Fruit fly (Drosophila melanogaster) Kc167 (cell line): ENCODE results near the gene Prp40.

Source experiments
- Myc ChIP-seq: fragments of >200 bp; optimal IDR thresholded peaks from 2 replicates; lab custom pipeline; 2017; ENCODE audit warnings: missing external identifiers
- Sin3A ChIP-seq: fragments of >200 bp; optimal IDR thresholded peaks from 2 replicates; lab custom pipeline; 2018; ENCODE audit warnings: missing external identifiers
- h ChIP-seq: fragments of >200 bp; optimal IDR thresholded peaks from 3 replicates; lab custom pipeline; 2018; ENCODE audit warnings: missing external identifiers
- insv ChIP-seq: fragments of >200 bp; optimal IDR thresholded peaks from 3 replicates; lab custom pipeline; 2018; ENCODE audit warnings: missing external identifiers
- psq ChIP-seq: fragments of >200 bp; optimal IDR thresholded peaks from 2 replicates; lab custom pipeline; 2017; ENCODE audit warnings: missing external identifiers
- ttk ChIP-seq: sonication (Bioruptor generic); optimal IDR thresholded peaks from 2 replicates; lab custom pipeline; 2017; ENCODE audit warnings: missing external identifiers

- TF ChIP-seq ttk (lab: Kevin White, UChicago) (no peak), h (lab: Kevin White, UChicago) (no peak), insv (lab: Kevin White, UChicago) (no peak), psq (lab: Kevin White, UChicago) (no peak), Myc (no peak), Sin3A (lab: Kevin White, UChicago) (no peak)
Measured at dm6 chr2L:2986776-2987175, 36.2 kb upstream of the Prp40 start.
